Fruit fly (Drosophila melanogaster) whole organism, embryonic: ENCODE results near the gene CG15262.

Experiments
- ATbp ChIP-seq: fragments of 200-800 bp; sonication (Bioruptor generic); optimal IDR thresholded peaks from 2 replicates; lab custom pipeline; 2017; ENCODE audit warnings: missing biosample characterization, mild to moderate bottlenecking, missing genetic modification characterization, missing genetic modification reagents
- Blimp-1 ChIP-seq: fragments of 200-800 bp; sonication (Bioruptor generic); optimal IDR thresholded peaks from 3 replicates; lab custom pipeline; 2018; ENCODE audit warnings: missing biosample characterization, missing genetic modification characterization, mild to moderate bottlenecking, moderate library complexity, missing genetic modification reagents
- C15 ChIP-seq: fragments of 200-800 bp; sonication (Bioruptor generic); IDR thresholded peaks from 3 replicates; pipeline ENCODE4 v1.3.6; 2022; ENCODE audit warnings: missing biosample characterization, missing genetic modification characterization
- CG10959 ChIP-seq: fragments of 200-800 bp; sonication (Bioruptor generic); IDR thresholded peaks from 2 replicates; pipeline ENCODE4 v1.3.6; 2022; ENCODE audit warnings: missing biosample characterization, missing genetic modification characterization
- CG11504 ChIP-seq: fragments of 200-800 bp; sonication (Bioruptor generic); optimal IDR thresholded peaks from 3 replicates; lab custom pipeline; 2019; ENCODE audit warnings: missing biosample characterization, mild to moderate bottlenecking, missing genetic modification characterization, moderate library complexity
- CG11560 ChIP-seq: fragments of 200-800 bp; sonication (Bioruptor generic); IDR thresholded peaks from 3 replicates; pipeline ENCODE4 v1.3.6; 2022; ENCODE audit warnings: missing biosample characterization, missing genetic modification characterization
- CG15514 ChIP-seq: fragments of 200-800 bp; sonication (Bioruptor generic); optimal IDR thresholded peaks from 3 replicates; lab custom pipeline; 2017; ENCODE audit warnings: missing biosample characterization, missing genetic modification characterization, mild to moderate bottlenecking, moderate library complexity, missing genetic modification reagents
- CG17328 ChIP-seq: fragments of 200-800 bp; sonication (Bioruptor generic); IDR thresholded peaks from 2 replicates; pipeline ENCODE4 v1.3.6; 2022; ENCODE audit warnings: missing biosample characterization, missing genetic modification characterization
- CG2678 ChIP-seq: fragments of 200-800 bp; sonication (Bioruptor generic); optimal IDR thresholded peaks from 3 replicates; lab custom pipeline; 2019; ENCODE audit warnings: missing biosample characterization, mild to moderate bottlenecking, missing genetic modification characterization, moderate library complexity
- CG3995 ChIP-seq: fragments of 200-800 bp; sonication (Bioruptor generic); optimal IDR thresholded peaks from 3 replicates; lab custom pipeline; 2016; ENCODE audit warnings: missing biosample characterization, missing genetic modification characterization
- CG4404 ChIP-seq: fragments of 200-800 bp; sonication (Bioruptor generic); IDR thresholded peaks from 2 replicates; pipeline ENCODE4 v1.3.6; 2022; ENCODE audit warnings: missing biosample characterization, missing genetic modification characterization
- CG6689 ChIP-seq: fragments of 200-800 bp; sonication (Bioruptor generic); IDR thresholded peaks from 2 replicates; pipeline ENCODE4 v1.3.6; 2022; ENCODE audit warnings: missing biosample characterization, missing genetic modification characterization
- CG9727 ChIP-seq: fragments of 200-800 bp; sonication (Bioruptor generic); optimal IDR thresholded peaks from 3 replicates; lab custom pipeline; 2017; ENCODE audit warnings: missing biosample characterization, mild to moderate bottlenecking, missing genetic modification characterization
- Dp ChIP-seq: fragments of 200-800 bp; sonication (Bioruptor generic); optimal IDR thresholded peaks from 2 replicates; lab custom pipeline; 2018; ENCODE audit warnings: missing biosample characterization, mild to moderate bottlenecking, missing genetic modification characterization, moderate library complexity
- Drgx ChIP-seq: fragments of 200-800 bp; sonication (Bioruptor generic); IDR thresholded peaks from 2 replicates; pipeline ENCODE4 v1.3.6; 2022; ENCODE audit warnings: missing biosample characterization, missing genetic modification characterization
- E2f2 ChIP-seq: fragments of 200-800 bp; sonication (Bioruptor generic); IDR thresholded peaks from 2 replicates; pipeline ENCODE4 v1.3.6; 2022; ENCODE audit warnings: missing biosample characterization, missing genetic modification characterization
- Gsc ChIP-seq: fragments of 200-800 bp; sonication (Bioruptor generic); IDR thresholded peaks from 2 replicates; pipeline ENCODE4 v1.3.6; 2022; ENCODE audit warnings: missing biosample characterization, missing genetic modification characterization
- HLH4C ChIP-seq: fragments of 200-800 bp; sonication (Bioruptor generic); IDR thresholded peaks from 3 replicates; pipeline ENCODE4 v1.3.6; 2022; ENCODE audit warnings: missing biosample characterization, missing genetic modification characterization; ENCODE audit not compliant: partially characterized antibody
- Hmx ChIP-seq: fragments of 200-800 bp; sonication (Bioruptor generic); optimal IDR thresholded peaks from 2 replicates; lab custom pipeline; 2016; ENCODE audit warnings: missing biosample characterization, missing genetic modification characterization
- Sox102F ChIP-seq: fragments of 200-800 bp; sonication (Bioruptor generic); optimal IDR thresholded peaks from 2 replicates; lab custom pipeline; 2018; ENCODE audit warnings: missing biosample characterization, mild to moderate bottlenecking, missing genetic modification characterization, moderate library complexity
- Xrp1 ChIP-seq: fragments of 200-800 bp; sonication (Bioruptor generic); IDR thresholded peaks from 2 replicates; pipeline ENCODE4 v1.3.6; 2022; ENCODE audit warnings: missing biosample characterization, missing genetic modification characterization
- ara ChIP-seq: fragments of 200-800 bp; sonication (Bioruptor generic); IDR thresholded peaks from 2 replicates; pipeline ENCODE4 v1.3.6; 2022; ENCODE audit warnings: missing biosample characterization, missing genetic modification characterization
- bsh ChIP-seq, 2 experiments: fragments of 200-800 bp; sonication (Bioruptor generic); optimal IDR thresholded peaks; 2 replicates each; lab custom pipeline; 2017 to 2018; ENCODE audit warnings: mild to moderate bottlenecking in 2 of 2, missing biosample characterization in 2 of 2, missing genetic modification characterization in 2 of 2, moderate library complexity in 1 of 2
- ci ChIP-seq: fragments of 200-800 bp; sonication (Bioruptor generic); IDR thresholded peaks from 3 replicates; pipeline ENCODE4 v1.3.6; 2022; ENCODE audit warnings: missing biosample characterization, missing genetic modification characterization
- crp ChIP-seq, 2 experiments: fragments of 200-800 bp; sonication (Bioruptor generic); optimal IDR thresholded peaks; 2 replicates in 1 of 2; 3 replicates in 1 of 2; lab custom pipeline; 2017; ENCODE audit warnings: missing biosample characterization in 2 of 2, missing genetic modification characterization in 2 of 2, mild to moderate bottlenecking in 1 of 2, moderate library complexity in 1 of 2
- dmrt11E ChIP-seq: fragments of 200-800 bp; sonication (Bioruptor generic); optimal IDR thresholded peaks from 3 replicates; lab custom pipeline; 2018; ENCODE audit warnings: missing biosample characterization, mild to moderate bottlenecking, missing genetic modification characterization, moderate library complexity
- gcm ChIP-seq: fragments of 200-800 bp; sonication (Bioruptor generic); optimal IDR thresholded peaks from 2 replicates; lab custom pipeline; 2019; ENCODE audit warnings: missing biosample characterization, mild to moderate bottlenecking, missing genetic modification characterization, moderate library complexity
- gcm2 ChIP-seq: fragments of 200-800 bp; sonication (Bioruptor generic); optimal IDR thresholded peaks from 2 replicates; lab custom pipeline; 2016; ENCODE audit warnings: missing biosample characterization, missing genetic modification characterization
- gem ChIP-seq: fragments of 200-800 bp; sonication (Bioruptor generic); optimal IDR thresholded peaks from 2 replicates; lab custom pipeline; 2019; ENCODE audit warnings: missing biosample characterization, mild to moderate bottlenecking, missing genetic modification characterization, moderate library complexity
- lbe ChIP-seq: fragments of 200-800 bp; sonication (Bioruptor generic); optimal IDR thresholded peaks from 2 replicates; lab custom pipeline; 2016; ENCODE audit warnings: missing biosample characterization, mild to moderate bottlenecking, missing genetic modification characterization
- lilli ChIP-seq: fragments of 200-800 bp; sonication (Bioruptor generic); optimal IDR thresholded peaks from 3 replicates; lab custom pipeline; 2016; ENCODE audit warnings: missing biosample characterization, missing genetic modification characterization
- p53 ChIP-seq: fragments of 200-800 bp; sonication (Bioruptor generic); optimal IDR thresholded peaks from 2 replicates; lab custom pipeline; 2016; ENCODE audit warnings: missing biosample characterization, missing genetic modification characterization
- prd ChIP-seq, 3 experiments: fragments of >200 bp in 2 of 3; fragments of 200-800 bp in 1 of 3; sonication (Bioruptor generic) in 1 of 3; optimal IDR thresholded peaks in 2 of 3; IDR thresholded peaks in 1 of 3; 2 replicates in 2 of 3; 3 replicates in 1 of 3; pipeline versions ENCODE4 v1.3.6 to Lab custom; 2017 to 2022; ENCODE audit warnings: missing biosample characterization in 1 of 3, missing genetic modification characterization in 1 of 3
- sens ChIP-seq: fragments of 200-800 bp; sonication (Bioruptor generic); peaks from one replicate; lab custom pipeline; 2016; ENCODE audit warnings: missing biosample characterization, missing genetic modification characterization
- sisA ChIP-seq: fragments of 200-800 bp; sonication (Bioruptor generic); IDR thresholded peaks from 2 replicates; pipeline ENCODE4 v1.3.6; 2022; ENCODE audit warnings: missing biosample characterization, missing genetic modification characterization
- trem ChIP-seq: fragments of 200-800 bp; optimal IDR thresholded peaks from 3 replicates; lab custom pipeline; 2019; ENCODE audit warnings: missing biosample characterization, mild to moderate bottlenecking, missing genetic modification characterization, moderate library complexity
- usp ChIP-seq: fragments of >200 bp; optimal IDR thresholded peaks from 2 replicates; lab custom pipeline; 2017; ENCODE audit warnings: missing biosample characterization, missing genetic modification characterization
- zen ChIP-seq: fragments of 200-800 bp; sonication (Bioruptor generic); optimal IDR thresholded peaks from 3 replicates; lab custom pipeline; 2018; ENCODE audit warnings: missing biosample characterization, mild to moderate bottlenecking, missing genetic modification characterization, moderate library complexity

The CG15262 gene

dm6 chr2L:15274783-15275316 is 22.8 kb upstream of the CG15262 start, which contains the start of gene UK114:
Gene UK114 (minus strand): TSS chr2L:15275091.
- peak; percentile 44 for TF ChIP-seq E2f2 (GFP tag; lab: Robert Waterston, UW)
- no peak for TF ChIP-seq gcm
- no peak for TF ChIP-seq usp (GFP tag; lab: Kevin White, UChicago)
- TF ChIP-seq CG10959 (GFP tag; lab: Robert Waterston, UW) = no peak
- TF ChIP-seq Hmx = no peak
- peak in 1 of 2 experiments; percentile 81 for TF ChIP-seq crp (GFP tag; optimal IDR thresholded peaks at IDR 0.05; lab: Kevin White, UChicago)
- TF ChIP-seq C15 (GFP tag; lab: Robert Waterston, UW) = no peak
- peak; percentile 46 for TF ChIP-seq Dp (GFP tag; lab: Kevin White, UChicago)
- TF ChIP-seq CG11504 (tag; lab: Kevin White, UChicago) = peak; percentile 45
- TF ChIP-seq CG3995 = peak; percentile 85
- TF ChIP-seq HLH4C (GFP tag; lab: Robert Waterston, UW) = no peak
- peak; percentile 20 for TF ChIP-seq lbe
- TF ChIP-seq CG2678 (tag; lab: Kevin White, UChicago) = no peak
- no peak for TF ChIP-seq CG11560

- TF ChIP-seq CG17328 = 0 out of 2 replicates have a peak, but pooled peaks have one; percentile 33
- TF ChIP-seq CG15514 (GFP tag; lab: Kevin White, UChicago) = no peak
- TF ChIP-seq ara (GFP tag; lab: Robert Waterston, UW) = 0 out of 2 replicates have a peak, but pooled peaks have one; percentile 24
- peak; percentile 4 for TF ChIP-seq Sox102F
- TF ChIP-seq CG11504 (tag; lab: Kevin White, UChicago) = peak; percentile 0
- peak in 1 of 2 experiments; percentile 46 for TF ChIP-seq bsh (GFP tag; optimal IDR thresholded peaks at IDR 0.05; lab: Kevin White, UChicago)
- peak; percentile 53; the same call in 1 of the 2 replicates for TF ChIP-seq CG10959 (GFP tag; lab: Robert Waterston, UW)
- TF ChIP-seq dmrt11E (tag; lab: Kevin White, UChicago) = peak; percentile 30
- peak; percentile 33 for TF ChIP-seq Blimp-1 (GFP tag; lab: Kevin White, UChicago)
- peak; percentile 16 for TF ChIP-seq CG9727
- no peak for TF ChIP-seq trem
- TF ChIP-seq CG6689 (GFP tag; lab: Robert Waterston, UW) = peak; percentile 31; the same call in 1 of the 2 replicates
- 0 out of 2 replicates have a peak, but pooled peaks have one; percentile 9 for TF ChIP-seq Gsc (GFP tag; lab: Robert Waterston, UW)
- TF ChIP-seq p53 (GFP tag; lab: Kevin White, UChicago) = no peak
- TF ChIP-seq ci = peak; percentile 35; the same call in 1 of the 3 replicates
- peak; percentile 41; the same call in 1 of the 2 replicates for TF ChIP-seq Xrp1 (GFP tag; lab: Robert Waterston, UW)
- no peak for TF ChIP-seq prd (optimal IDR thresholded peaks at IDR 0.05; lab: Kevin White, UChicago)
- peak; percentile 67 for TF ChIP-seq prd (GFP tag; IDR thresholded peaks at IDR 0.05; lab: Robert Waterston, UW)
- TF ChIP-seq lilli (GFP tag; lab: Kevin White, UChicago) = no peak
- TF ChIP-seq zen (tag; lab: Kevin White, UChicago) = peak; percentile 14
- peak; percentile 46; the same call in 1 of the 2 replicates for TF ChIP-seq CG4404 (GFP tag; lab: Robert Waterston, UW)
- no peak for TF ChIP-seq gcm2 (GFP tag; lab: Kevin White, UChicago)
- TF ChIP-seq lbe = peak; percentile 20
- TF ChIP-seq ATbp (GFP tag; lab: Kevin White, UChicago) = no peak
- TF ChIP-seq Drgx = 0 out of 2 replicates have a peak, but pooled peaks have one; percentile 22
- TF ChIP-seq sens = peak; percentile 60
- TF ChIP-seq gem (tag; lab: Kevin White, UChicago) = peak; percentile 26
- 0 out of 2 replicates have a peak, but pooled peaks have one; percentile 11 for TF ChIP-seq sisA (GFP tag; lab: Robert Waterston, UW)
- TF ChIP-seq, all 482 proteins: peak for 21
Observed at dm6 chr2L:15275794-15276193, 21.8 kb upstream of the CG15262 start.
